Fruit fly (Drosophila melanogaster): ENCODE measurements around the gene Indy-2.

- TF ChIP-seq ttk (optimal IDR thresholded peaks at IDR 0.05) (no peak), h (optimal IDR thresholded peaks at IDR 0.05) (no peak)
Measured at dm6 chr3R:20008372-20009051, 34.0 kb upstream of the Indy-2 start, which contains the start of the genes Hs6st and MED25.

All from Kc167 (cell line).